Fruit fly (Drosophila melanogaster): Measurements from ENCODE around the gene br.

Gene br

DNA sequence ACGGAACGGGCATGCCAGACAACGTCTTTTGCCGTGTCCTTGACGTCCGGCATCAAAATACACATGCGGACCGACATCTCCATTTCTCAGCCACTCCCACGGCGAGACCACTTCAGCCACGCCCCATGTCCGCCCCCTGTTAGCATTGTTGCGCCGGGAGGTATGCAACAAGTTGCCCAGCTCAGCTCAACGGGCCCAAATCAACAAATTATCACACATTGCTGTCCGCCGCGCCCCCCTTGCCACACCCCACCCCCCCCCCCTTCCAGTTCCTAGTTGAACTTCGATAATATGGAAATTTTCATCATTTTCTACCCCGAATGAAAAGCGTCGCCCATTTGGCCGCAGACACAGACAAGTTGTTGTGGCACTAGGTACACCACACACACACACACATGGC lies 12.9 kb downstream of the br start:
- TF ChIP-seq CG17801 (GFP tag; optimal IDR thresholded peaks at IDR 0.05; ENCODE audit: partially characterized antibody) = no peak

DNA sequence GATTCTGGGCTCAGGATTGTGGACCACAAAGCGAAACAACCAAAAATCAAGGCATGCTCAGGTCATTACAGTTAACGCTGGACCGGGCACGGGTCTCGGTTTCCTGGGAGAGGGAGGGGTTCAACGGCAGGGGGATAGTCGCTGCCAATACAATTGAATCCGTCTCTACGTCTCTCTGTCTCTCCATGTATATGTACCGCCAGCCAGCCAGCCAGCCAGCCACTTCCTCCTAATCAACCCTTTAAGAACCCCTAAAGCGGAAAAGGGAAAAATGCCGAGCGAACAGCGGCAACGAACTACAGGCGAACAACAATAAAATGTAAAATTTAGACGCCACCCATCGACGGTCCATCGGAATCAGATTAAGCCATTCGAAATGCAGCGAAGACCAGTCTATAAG lies 18.4 kb downstream of the br start:
- TF ChIP-seq CG17801 (GFP tag; optimal IDR thresholded peaks at IDR 0.05; ENCODE audit: partially characterized antibody) = no peak

DNA sequence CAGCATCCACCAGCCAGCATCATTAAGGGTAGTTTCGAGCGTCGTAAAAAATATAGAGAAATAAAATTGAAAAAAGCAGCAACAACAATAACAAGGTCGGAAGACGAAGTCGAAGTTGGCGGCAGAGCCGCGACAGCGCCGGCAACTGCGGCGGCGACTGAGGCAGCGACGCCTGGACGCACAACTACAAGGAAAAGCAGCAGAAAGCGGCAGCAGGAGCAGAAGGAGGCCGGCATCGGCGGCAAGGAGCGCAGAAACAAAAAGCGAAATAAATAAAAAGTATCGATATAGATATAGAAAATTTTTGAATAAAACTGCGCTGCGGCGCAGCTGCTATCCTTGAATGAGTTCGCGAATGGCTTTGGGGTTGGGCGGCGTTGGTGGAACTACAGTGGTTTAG lies 19.0 kb downstream of the br start:
- no peak for TF ChIP-seq CG17801 (GFP tag; optimal IDR thresholded peaks at IDR 0.05; ENCODE audit: partially characterized antibody)

DNA sequence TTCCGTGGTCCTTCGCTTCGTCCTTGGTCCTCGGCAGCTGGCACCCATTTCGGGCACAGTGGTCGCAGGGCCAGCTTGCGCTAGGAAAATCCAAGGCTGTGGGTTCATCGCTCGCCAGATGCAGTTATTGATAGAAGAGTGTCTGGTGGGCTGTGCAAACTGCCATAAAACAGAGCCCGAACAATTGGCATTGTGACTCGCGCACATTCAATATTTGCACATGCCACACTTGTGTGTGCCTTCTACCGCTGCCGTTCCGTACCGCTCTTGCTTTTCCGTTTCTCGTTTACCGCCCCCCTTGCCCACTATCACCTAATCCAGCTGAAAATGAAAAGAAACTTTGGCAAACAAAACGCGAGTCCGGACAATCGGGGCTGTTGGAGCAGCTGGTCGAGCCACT lies 20.8 kb downstream of the br start:
- TF ChIP-seq CG17801 (GFP tag; optimal IDR thresholded peaks at IDR 0.05; ENCODE audit: partially characterized antibody) = no peak

DNA sequence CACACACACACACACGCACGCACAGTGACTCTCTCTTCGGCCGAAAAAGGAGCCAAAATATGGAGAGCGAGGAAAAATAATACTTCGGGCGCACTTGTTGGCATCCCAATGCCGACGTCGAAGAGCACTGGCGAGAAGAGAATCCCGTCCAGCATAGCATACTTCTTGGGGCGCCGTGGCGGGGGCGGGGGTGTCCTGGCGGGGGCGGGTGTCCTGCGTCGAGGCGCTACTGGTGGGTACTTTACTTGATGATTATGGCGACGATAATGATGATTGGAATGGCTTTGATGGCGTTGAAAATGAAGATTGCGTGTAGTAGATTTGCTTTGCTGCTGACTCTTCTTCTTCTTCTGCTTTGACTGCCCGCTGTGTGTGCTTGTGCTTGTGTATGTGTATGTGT lies 31.1 kb downstream of the br start:
- no peak for TF ChIP-seq CG17801 (GFP tag; optimal IDR thresholded peaks at IDR 0.05; ENCODE audit: partially characterized antibody)

DNA sequence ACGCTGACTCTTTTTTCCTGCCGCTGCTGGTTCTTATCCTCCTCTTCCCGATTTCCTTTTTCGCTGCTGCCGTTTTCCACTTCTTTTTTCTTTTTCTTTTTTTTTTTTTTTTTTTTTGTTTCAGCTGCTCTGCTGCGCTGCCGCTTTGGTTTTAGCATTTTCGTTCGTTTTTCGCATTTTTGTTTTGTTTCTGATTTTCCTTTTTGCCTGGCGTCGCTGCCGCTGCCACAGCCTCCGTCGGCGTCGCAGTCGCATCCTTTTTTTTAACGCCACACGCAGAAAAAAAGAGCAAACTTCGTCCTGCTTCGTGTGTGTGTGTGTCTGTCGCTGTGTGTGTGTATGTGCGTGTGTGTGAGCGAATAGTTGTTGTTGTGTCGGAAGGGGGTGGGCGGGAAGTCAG lies 32.9 kb downstream of the br start:
- no peak for TF ChIP-seq CG17801 (GFP tag; optimal IDR thresholded peaks at IDR 0.05; ENCODE audit: partially characterized antibody)

DNA sequence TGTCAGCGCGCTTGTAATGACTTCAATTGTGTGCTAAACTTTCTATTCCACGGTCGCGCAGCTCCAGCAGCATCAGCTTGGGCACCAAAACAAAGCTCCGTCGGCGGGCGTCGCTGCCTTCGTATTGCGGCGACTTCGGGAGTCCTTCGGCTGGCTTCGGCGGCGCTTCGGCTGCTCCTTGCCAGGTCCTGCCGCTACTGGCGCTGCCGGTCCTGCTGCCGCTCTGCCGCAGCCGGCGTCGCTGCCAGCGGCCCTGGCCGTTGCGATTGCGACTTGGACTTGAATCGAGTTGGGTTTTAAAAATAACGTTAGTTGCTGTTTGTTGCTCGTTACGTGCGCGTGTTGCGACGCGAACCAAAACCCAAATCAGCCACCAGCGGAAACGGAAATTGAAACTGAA lies 33.6 kb downstream of the br start:
- TF ChIP-seq CG17801 (GFP tag; optimal IDR thresholded peaks at IDR 0.05; ENCODE audit: partially characterized antibody) = no peak

DNA sequence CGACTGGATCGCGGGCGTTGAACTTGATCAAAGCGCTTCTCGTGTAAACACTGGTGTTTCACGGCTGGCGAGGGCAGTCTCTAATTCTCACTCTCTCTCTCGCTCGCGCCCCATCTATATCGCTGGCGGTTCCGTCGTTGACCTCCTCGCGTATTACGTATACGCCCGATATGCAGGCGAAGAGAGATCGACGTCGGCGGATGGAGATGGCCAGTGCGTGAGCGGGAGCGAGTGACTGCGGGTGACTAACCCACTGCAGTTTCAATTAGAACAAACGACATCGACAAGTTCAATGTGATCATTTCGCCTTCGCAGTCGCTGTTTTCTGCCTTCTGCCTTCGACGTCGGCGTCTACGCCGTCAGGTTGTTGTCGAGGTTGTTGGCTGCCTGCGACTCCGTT lies 35.1 kb downstream of the br start:
- no peak for TF ChIP-seq CG17801 (GFP tag; optimal IDR thresholded peaks at IDR 0.05; ENCODE audit: partially characterized antibody)

DNA sequence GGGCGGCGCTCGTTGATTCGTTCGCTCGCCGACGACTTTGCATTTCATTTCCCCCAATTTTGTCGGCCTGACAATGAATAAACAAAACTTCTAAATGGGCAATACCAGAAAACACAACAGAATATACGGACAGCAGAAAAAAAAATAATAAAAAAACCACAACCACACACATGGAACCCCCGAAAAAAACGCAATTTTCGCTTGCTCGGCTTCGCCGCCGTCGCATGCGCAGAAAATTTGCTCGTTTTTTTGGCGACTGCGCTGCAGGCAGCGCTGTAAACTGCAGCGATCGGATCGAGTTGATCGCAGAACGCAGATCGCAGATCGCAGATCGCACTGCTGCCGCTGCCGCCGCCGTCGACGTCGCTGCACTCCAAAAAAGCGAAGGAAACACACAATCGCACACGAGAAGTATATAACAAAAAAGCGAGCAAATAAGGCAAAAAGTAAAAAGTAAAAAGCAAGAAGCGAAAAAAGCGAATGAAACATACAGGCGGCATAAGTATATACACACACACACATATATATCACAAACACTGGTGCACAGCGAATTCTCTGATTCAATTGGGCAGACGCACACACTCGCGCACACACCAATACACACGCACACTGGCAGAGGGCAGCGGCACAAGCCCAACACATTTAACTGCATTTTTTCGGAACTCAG lies 36.9 kb downstream of the br start:
- TF ChIP-seq CG17801 (GFP tag; optimal IDR thresholded peaks at IDR 0.05; ENCODE audit: partially characterized antibody) = peak; percentile 94

DNA sequence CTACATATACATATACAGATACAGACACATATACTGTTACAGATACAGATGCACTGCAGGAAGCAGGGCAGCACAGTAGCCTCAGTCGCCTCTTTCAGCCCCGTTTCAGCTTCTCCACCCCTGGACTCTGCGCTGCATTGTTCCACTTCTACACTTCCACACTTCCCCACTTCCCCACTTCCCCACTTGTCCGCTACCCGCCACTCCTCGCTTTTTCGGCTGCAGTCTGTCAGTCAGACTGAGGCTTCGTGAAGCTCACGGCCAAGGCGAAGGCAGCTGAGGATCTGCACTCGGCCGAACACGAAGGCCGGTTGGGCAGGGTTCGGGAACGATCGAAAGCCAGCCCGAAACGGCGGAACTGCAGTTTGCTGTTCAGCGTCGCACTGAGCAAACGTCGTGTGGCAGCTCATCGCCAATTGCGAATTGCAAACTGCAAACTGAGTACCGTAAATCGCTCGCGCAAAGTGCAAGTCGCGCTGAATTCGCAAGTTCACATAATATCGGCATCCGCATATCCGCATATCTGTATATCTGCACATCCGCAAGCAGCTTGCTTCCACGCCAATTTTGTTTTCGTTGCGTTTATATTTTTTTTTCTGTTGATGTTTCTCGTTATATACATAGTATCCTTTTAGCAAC lies 38.4 kb downstream of the br start:
- no peak for TF ChIP-seq CG17801 (GFP tag; optimal IDR thresholded peaks at IDR 0.05; ENCODE audit: partially characterized antibody)

DNA sequence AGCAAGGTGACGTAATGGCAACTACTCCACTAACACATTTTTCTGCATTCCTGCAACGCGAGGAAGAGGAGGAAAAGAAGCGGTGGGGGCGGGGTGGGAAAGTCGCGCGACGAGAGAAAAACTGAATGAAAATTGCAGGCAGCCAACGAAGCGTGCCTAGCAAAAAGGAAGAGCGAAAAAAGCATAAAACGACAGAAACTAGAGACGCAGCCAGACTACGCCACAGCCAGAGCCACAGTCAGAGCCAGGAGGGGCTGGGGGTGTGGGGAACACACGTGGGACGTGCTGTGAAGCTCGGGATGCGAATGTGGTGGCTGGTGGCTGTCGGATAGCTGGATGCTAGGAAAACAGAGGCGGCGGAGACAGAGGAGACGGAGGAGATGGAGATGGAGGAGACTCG lies 39.4 kb downstream of the br start:
- no peak for TF ChIP-seq CG17801 (GFP tag; optimal IDR thresholded peaks at IDR 0.05; ENCODE audit: partially characterized antibody)

DNA sequence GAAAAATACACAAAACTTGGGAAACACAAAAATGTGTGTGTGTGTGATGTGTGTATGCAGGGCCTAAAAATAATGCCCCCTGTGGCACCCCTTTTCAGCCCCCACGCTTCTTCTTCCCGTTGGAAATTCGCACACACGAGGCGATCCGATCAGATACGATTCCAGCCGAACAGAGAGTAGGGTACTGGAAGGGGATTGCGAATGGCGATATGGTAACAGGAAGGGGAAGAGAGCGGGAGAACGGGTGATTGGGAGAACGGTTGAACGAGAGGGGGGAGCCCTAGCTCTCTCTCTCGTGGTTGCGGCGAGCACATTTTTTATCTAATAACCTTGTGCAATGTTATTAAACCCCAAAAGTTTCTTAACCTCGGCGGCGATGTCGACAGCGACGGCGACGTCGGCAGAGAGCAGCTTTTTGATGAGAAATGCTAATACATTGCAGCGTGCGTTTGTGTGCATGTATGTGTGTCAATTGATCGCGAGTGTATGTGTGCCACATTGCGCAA lies 42.0 kb downstream of the br start:
- TF ChIP-seq CG17801 (GFP tag; optimal IDR thresholded peaks at IDR 0.05; ENCODE audit: partially characterized antibody) = no peak

DNA sequence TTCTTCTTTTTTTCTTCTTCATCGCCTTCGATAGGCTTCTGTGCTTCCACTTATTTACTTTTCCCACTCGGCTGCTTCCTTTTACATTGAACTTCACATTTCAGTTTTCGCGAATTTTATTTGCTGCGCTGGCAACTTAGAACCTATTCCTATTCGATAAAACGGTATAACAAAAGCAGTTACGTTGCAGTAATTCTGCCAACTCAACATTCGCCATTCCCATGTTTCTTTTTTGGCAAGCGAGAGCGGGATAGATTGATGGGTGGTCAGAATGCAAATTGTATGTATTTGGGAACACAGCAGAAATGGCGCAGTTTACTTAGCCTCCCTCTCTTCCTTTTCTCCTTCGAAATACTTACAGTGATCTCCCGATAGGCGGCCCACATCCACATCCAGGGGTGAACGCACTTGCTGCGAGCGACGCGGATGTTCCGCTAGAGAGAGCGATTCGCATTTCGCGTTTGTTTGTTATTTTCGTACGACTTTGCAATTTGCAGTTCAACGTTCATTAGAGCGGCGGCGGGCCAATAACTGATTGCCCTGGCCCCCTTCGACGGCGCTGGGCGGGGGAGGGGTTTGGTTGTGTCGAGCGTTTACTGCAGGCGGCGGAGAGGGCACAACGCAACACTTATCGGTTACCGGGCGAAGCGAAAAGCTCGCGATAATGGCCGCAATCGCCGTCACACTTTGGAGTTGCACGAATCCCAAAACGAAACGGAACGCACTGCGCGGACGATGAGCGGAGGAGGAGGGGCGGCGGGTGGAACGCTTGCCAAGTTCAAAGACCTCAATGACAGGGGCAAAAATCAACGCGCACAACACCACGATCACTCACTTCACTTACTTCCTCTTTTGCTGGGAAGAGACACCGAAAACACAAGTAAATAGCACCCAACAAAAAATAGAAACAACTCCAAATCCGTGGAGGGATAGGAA lies 43.0 kb downstream of the br start:
- TF ChIP-seq CG17801 (GFP tag; optimal IDR thresholded peaks at IDR 0.05; ENCODE audit: partially characterized antibody) = peak; percentile 18

DNA sequence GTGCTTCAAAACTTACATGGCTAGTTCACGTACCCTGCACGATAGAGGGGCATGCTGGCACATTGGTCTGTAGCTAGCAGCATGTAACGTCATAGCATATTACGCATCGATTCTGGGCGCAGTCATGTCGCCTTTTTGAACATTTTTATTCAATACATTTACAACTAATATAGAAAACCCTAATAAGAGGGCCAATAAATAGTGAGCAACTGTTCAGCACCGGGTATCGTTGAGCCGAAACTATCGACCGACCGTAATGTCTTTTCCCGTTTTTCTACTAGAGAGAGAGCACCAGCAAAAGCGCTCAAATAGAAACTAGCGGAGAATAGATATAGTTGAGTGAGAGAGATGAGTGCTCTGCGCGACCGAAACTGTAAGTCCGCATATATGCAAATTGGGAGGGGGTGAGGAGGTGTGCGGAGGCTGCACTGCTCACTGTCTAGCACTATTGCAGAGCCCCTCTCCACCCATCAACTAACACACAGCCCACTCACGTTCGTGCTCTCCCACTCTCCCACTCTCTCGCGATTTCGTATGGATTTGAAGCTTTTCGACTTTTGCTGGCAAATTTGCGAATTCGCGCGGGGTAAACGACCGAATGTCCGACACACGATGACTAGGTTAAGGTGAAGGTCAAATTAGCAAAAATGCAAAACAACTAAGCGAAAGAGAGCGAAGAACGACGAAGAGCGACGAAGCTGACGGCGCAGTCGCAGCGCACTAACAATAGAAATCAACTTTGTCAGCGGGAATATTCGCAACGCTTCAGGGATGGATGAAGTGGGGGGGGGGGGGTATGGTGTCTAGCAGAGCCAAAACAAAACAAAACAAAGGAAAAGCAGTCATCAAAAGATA lies 44.0 kb downstream of the br start:
- peak; percentile 84 for TF ChIP-seq CG17801 (GFP tag; optimal IDR thresholded peaks at IDR 0.05; ENCODE audit: partially characterized antibody)
